Worm (Caenorhabditis elegans) whole organism, L4 larva: ENCODE results near the gene txdc-12.2.
"Not testable (repeated sequence)": the region's sequence is repeated elsewhere in the genome, so short reads cannot be mapped to it uniquely, and the experiment has no call there.

Experiments
- ama-1 ChIP-seq: fragments of 150-350 bp; optimal IDR thresholded peaks from 2 replicates; lab custom pipeline; 2014; ENCODE audit warnings: inconsistent platforms, mixed read lengths
- ctbp-1 ChIP-seq: fragments of 200-800 bp; sonication (Bioruptor generic); IDR thresholded peaks from 2 replicates; pipeline ENCODE4 v1.3.6; 2022; ENCODE audit warnings: missing genetic modification reagents, missing genetic modification characterization, missing compliant biosample characterization
- dmd-6 ChIP-seq: fragments of 200-800 bp; sonication (Bioruptor generic); IDR thresholded peaks from 2 replicates; pipeline ENCODE4 v1.3.6; 2022; ENCODE audit warnings: missing genetic modification reagents, missing genetic modification characterization, missing compliant biosample characterization
- egl-27 ChIP-seq: sonication (generic microtip); optimal IDR thresholded peaks from 3 replicates; lab custom pipeline; 2017; ENCODE audit warnings: missing biosample characterization, missing genetic modification reagents, missing genetic modification characterization
- nhr-111 ChIP-seq: fragments of 200-800 bp; sonication (Bioruptor generic); optimal IDR thresholded peaks from 2 replicates; lab custom pipeline; 2018; ENCODE audit warnings: mild to moderate bottlenecking, missing genetic modification characterization, missing compliant biosample characterization
- pqm-1 ChIP-seq: sonication (generic microtip); optimal IDR thresholded peaks from 2 replicates; lab custom pipeline; 2017; ENCODE audit warnings: missing biosample characterization, missing genetic modification characterization
- tag-97 ChIP-seq: fragments of 200-800 bp; sonication (Bioruptor generic); IDR thresholded peaks from 2 replicates; pipeline ENCODE4 v1.3.6; 2022; ENCODE audit warnings: missing genetic modification characterization, missing compliant biosample characterization
- unc-130 ChIP-seq: sonication (generic microtip); optimal IDR thresholded peaks from 2 replicates; lab custom pipeline; 2016; ENCODE audit warnings: missing genetic modification reagents, missing genetic modification characterization, missing compliant biosample characterization
- unc-62 ChIP-seq, 3 experiments: fragments of 150-350 bp in 1 of 3; sonication (generic microtip); optimal IDR thresholded peaks in 2 of 3; peaks in 1 of 3; 1 replicate in 1 of 3; 2 replicates in 2 of 3; lab custom pipeline; 2014 to 2017; ENCODE audit warnings: missing biosample characterization in 3 of 3, missing genetic modification characterization in 3 of 3, missing genetic modification reagents in 3 of 3, missing genotype in 1 of 3
- zip-2 ChIP-seq: fragments of 150-350 bp; optimal IDR thresholded peaks from 2 replicates; lab custom pipeline; 2014; ENCODE audit warnings: missing biosample characterization, missing genetic modification characterization

ce11 chrX:2058498-2059349, 15.5 kb upstream of the txdc-12.2 start:
- not testable (repeated sequence) for TF ChIP-seq egl-27 (tag; lab: Kevin White, UChicago); dmd-6 (GFP tag; lab: Robert Waterston, UW); zip-2; ctbp-1; ama-1 (lab: Kevin White, UChicago); unc-130 (GFP tag; lab: Kevin White, UChicago); nhr-111 (GFP tag; lab: Kevin White, UChicago); unc-62 (GFP tag; optimal IDR thresholded peaks at IDR 0.05 in 1 of 2; lab: Kevin White, UChicago); unc-62 (tag; optimal IDR thresholded peaks at IDR 0.05; lab: Kevin White, UChicago); pqm-1
- 0 out of 2 replicates have a peak, but pooled peaks have one; percentile 30 for TF ChIP-seq tag-97 (GFP tag; lab: Robert Waterston, UW)
